Worm (Caenorhabditis elegans): ENCODE results near the gene srd-48.
A peak's percentile ranks its signal among the peaks of the same experiment; 100 is the strongest.
"Not testable (repeated sequence)": the region's sequence is repeated elsewhere in the genome, so short reads cannot be mapped to it uniquely, and the experiment has no call there.

srd-48 gene

ce11 chrX:12296392-12296791 is 39.5 kb upstream of the srd-48 start, which contains the start of gene W06D11.2:
TSS of gene W06D11.2 (minus strand) at chrX:12296730.
- no peak for TF ChIP-seq lim-7 (GFP tag; IDR thresholded peaks at IDR 0.05)
- TF ChIP-seq unc-62 (GFP tag; optimal IDR thresholded peaks at IDR 0.05 in 1 of 2) = peak in 1 of 2 experiments; percentile 96
- no peak for TF ChIP-seq unc-62 (tag; optimal IDR thresholded peaks at IDR 0.05)

ce11 chrX:12298324-12298723 is 37.6 kb upstream of the srd-48 start, which contains the start of gene W06D11.3:
TSS of gene W06D11.3 (plus strand) at chrX:12298683.
- TF ChIP-seq zip-2 (tag; optimal IDR thresholded peaks at IDR 0.05) (no peak), ztf-7 (tag; optimal IDR thresholded peaks at IDR 0.05) (no peak), duxl-1 (tag; optimal IDR thresholded peaks at IDR 0.05; ENCODE audit: poor library complexity) (no peak), rbr-2 (tag; optimal IDR thresholded peaks at IDR 0.05) (no peak), ZK337.2 (GFP tag; IDR thresholded peaks at IDR 0.05) (no peak), daf-16 (GFP tag; optimal IDR thresholded peaks at IDR 0.05) (no peak), daf-16 (tag; optimal IDR thresholded peaks at IDR 0.05) (no peak), ceh-32 (tag; optimal IDR thresholded peaks at IDR 0.05; ENCODE audit: poor library complexity) (no peak), spr-1 (tag; optimal IDR thresholded peaks at IDR 0.05) (no peak), lir-3 (tag; optimal IDR thresholded peaks at IDR 0.05) (no peak), sdz-12 (GFP tag; optimal IDR thresholded peaks at IDR 0.05) (no peak), Y48G9A.11 (GFP tag; IDR thresholded peaks at IDR 0.05) (no peak), ceh-28 (tag; optimal IDR thresholded peaks at IDR 0.05) (no peak), ZK546.5 (tag; optimal IDR thresholded peaks at IDR 0.05) (no peak), fkh-10 (GFP tag; optimal IDR thresholded peaks at IDR 0.05) (no peak), lim-7 (GFP tag; IDR thresholded peaks at IDR 0.05) (no peak), hlh-11 (tag; optimal IDR thresholded peaks at IDR 0.05) (no peak)

ce11 chrX:12299834-12300233 is 36.1 kb upstream of the srd-48 start, which contains the start of gene W06D11.5:
TSS of gene W06D11.5 (plus strand) at chrX:12300134.
- no peak for TF ChIP-seq lir-3 (tag; optimal IDR thresholded peaks at IDR 0.05)
- TF ChIP-seq fkh-10 (GFP tag; optimal IDR thresholded peaks at IDR 0.05) = no peak
- TF ChIP-seq spr-1 (tag; optimal IDR thresholded peaks at IDR 0.05) = no peak
- no peak for TF ChIP-seq jun-1 (tag; optimal IDR thresholded peaks at IDR 0.05)
- TF ChIP-seq madf-5 (GFP tag; IDR thresholded peaks at IDR 0.05) = no peak
- TF ChIP-seq skn-1 (tag; optimal IDR thresholded peaks at IDR 0.05) = no peak
- no peak for TF ChIP-seq hlh-11 (tag; optimal IDR thresholded peaks at IDR 0.05)
- no peak for TF ChIP-seq lin-38 (GFP tag; IDR thresholded peaks at IDR 0.05)
- TF ChIP-seq nhr-41 (GFP tag; IDR thresholded peaks at IDR 0.05) = no peak
- no peak for TF ChIP-seq daf-12 (tag; optimal IDR thresholded peaks at IDR 0.05)
- TF ChIP-seq nhr-76 (tag; optimal IDR thresholded peaks at IDR 0.05) = no peak
- TF ChIP-seq mdl-1 (tag; optimal IDR thresholded peaks at IDR 0.05) = no peak
- TF ChIP-seq lin-29 (GFP tag; IDR thresholded peaks at IDR 0.05) = no peak
- no peak for TF ChIP-seq egl-27 (tag; optimal IDR thresholded peaks at IDR 0.05)
- no peak for TF ChIP-seq zip-11 (GFP tag; IDR thresholded peaks at IDR 0.05)
- no peak for TF ChIP-seq mdt-29 (GFP tag; IDR thresholded peaks at IDR 0.05)
- TF ChIP-seq hmg-1.1 (GFP tag; IDR thresholded peaks at IDR 0.05) = no peak

ce11 chrX:12302755-12303154 is 33.2 kb upstream of the srd-48 start, which contains the start of gene dot-1.3:
TSS of gene dot-1.3 (minus strand) at chrX:12302855.
- not testable (repeated sequence) for TF ChIP-seq zip-2, snpc-4, nhr-10 (tag; optimal IDR thresholded peaks at IDR 0.05)

ce11 chrX:12304231-12304630 is 31.7 kb upstream of the srd-48 start:
- TF ChIP-seq D1046.2 (GFP tag; IDR thresholded peaks at IDR 0.05) = 0 out of 2 replicates have a peak, but pooled peaks have one; percentile 31
- TF ChIP-seq nhr-41 (GFP tag; IDR thresholded peaks at IDR 0.05) = no peak
- TF ChIP-seq nhr-6 (tag; optimal IDR thresholded peaks at IDR 0.05) = no peak
- TF ChIP-seq arid-1 (GFP tag; conservative IDR thresholded peaks at IDR 0.05) = 0 out of 2 replicates have a peak, but pooled peaks have one; percentile 13
- TF ChIP-seq ceh-44 (GFP tag; IDR thresholded peaks at IDR 0.05) = peak; percentile 47; the same call in 1 of the 2 replicates
